Worm (Caenorhabditis elegans): ENCODE data around the gene ndab-2.

- TF ChIP-seq snpc-4 (tag; optimal IDR thresholded peaks at IDR 0.05): no peak
- no peak for TF ChIP-seq skn-1 (tag; optimal IDR thresholded peaks at IDR 0.05)
- no peak for TF ChIP-seq fkh-10 (GFP tag; optimal IDR thresholded peaks at IDR 0.05)
- no peak for TF ChIP-seq efl-3 (GFP tag; optimal IDR thresholded peaks at IDR 0.05)
- TF ChIP-seq ztf-11 (tag; optimal IDR thresholded peaks at IDR 0.05): no peak
These were observed 36.5 kb downstream of the ndab-2 start for ce11 chrIII:7216924-7217521.

Measured in whole organism, L1 larva.